Fruit fly (Drosophila melanogaster) whole organism, pupa: ENCODE measurements around the gene CG9590.

Experiments used
- CG15710 ChIP-seq: fragments of 200-800 bp; sonication (Bioruptor generic); optimal IDR thresholded peaks from 2 replicates; lab custom pipeline; 2018; ENCODE audit warnings: missing biosample characterization, mild to moderate bottlenecking, missing genetic modification characterization, moderate library complexity
- CG17806 ChIP-seq: fragments of 200-800 bp; sonication (Bioruptor generic); optimal IDR thresholded peaks from 2 replicates; lab custom pipeline; 2018; ENCODE audit warnings: missing biosample characterization, mild to moderate bottlenecking, missing genetic modification characterization, moderate library complexity
- CG32121 ChIP-seq: fragments of 200-800 bp; sonication (Bioruptor generic); IDR thresholded peaks from 2 replicates; pipeline ENCODE4 v1.3.6; 2022; ENCODE audit warnings: missing biosample characterization, missing genetic modification characterization
- CG8301 ChIP-seq: fragments of 200-800 bp; sonication (Bioruptor generic); optimal IDR thresholded peaks from 2 replicates; lab custom pipeline; 2018; ENCODE audit warnings: missing biosample characterization, mild to moderate bottlenecking, missing genetic modification characterization
- EcR ChIP-seq: fragments of 200-800 bp; sonication (Bioruptor generic); optimal IDR thresholded peaks from 3 replicates; lab custom pipeline; 2019; ENCODE audit warnings: missing biosample characterization, missing genetic modification characterization, mild to moderate bottlenecking, moderate library complexity, missing genetic modification reagents
- Ets98B ChIP-seq: fragments of 200-800 bp; sonication (Bioruptor generic); IDR thresholded peaks from 2 replicates; pipeline ENCODE4 v1.3.6; 2022; ENCODE audit warnings: missing biosample characterization, missing genetic modification characterization
- Pif1A ChIP-seq: fragments of 200-800 bp; sonication (Bioruptor generic); optimal IDR thresholded peaks from 3 replicates; lab custom pipeline; 2016; ENCODE audit warnings: missing biosample characterization, missing genetic modification characterization
- Pif1B ChIP-seq: fragments of 200-800 bp; sonication (Bioruptor generic); optimal IDR thresholded peaks from 3 replicates; lab custom pipeline; 2016; ENCODE audit warnings: missing biosample characterization, missing genetic modification characterization
- Snoo ChIP-seq: fragments of 200-800 bp; sonication (Bioruptor generic); optimal IDR thresholded peaks from 3 replicates; lab custom pipeline; 2017; ENCODE audit warnings: missing biosample characterization, mild to moderate bottlenecking, missing genetic modification characterization, inconsistent platforms
- fd96Ca ChIP-seq: fragments of 200-800 bp; sonication (Bioruptor generic); IDR thresholded peaks from 3 replicates; pipeline ENCODE4 v1.3.6; 2022; ENCODE audit warnings: missing biosample characterization, missing genetic modification characterization
- gl ChIP-seq: fragments of 200-800 bp; sonication (Bioruptor generic); optimal IDR thresholded peaks from 2 replicates; lab custom pipeline; 2018; ENCODE audit warnings: missing biosample characterization, mild to moderate bottlenecking, missing genetic modification characterization

- no peak for TF ChIP-seq CG8301
- no peak for TF ChIP-seq gl (tag; lab: Kevin White, UChicago)
- no peak for TF ChIP-seq CG15710 (tag; lab: Kevin White, UChicago)
- TF ChIP-seq Snoo (tag; lab: Kevin White, UChicago) = no peak
- TF ChIP-seq EcR = no peak
- no peak for TF ChIP-seq CG32121 (GFP tag; lab: Robert Waterston, UW)
- no peak for TF ChIP-seq Pif1A (GFP tag; lab: Kevin White, UChicago)
- no peak for TF ChIP-seq Ets98B
- no peak for TF ChIP-seq Pif1B (GFP tag; lab: Kevin White, UChicago)
- no peak for TF ChIP-seq fd96Ca (GFP tag; lab: Robert Waterston, UW)
- TF ChIP-seq CG17806 (tag; lab: Kevin White, UChicago) = no peak
These were observed 17.6 kb upstream of the CG9590 start for dm6 chr3R:15768900-15769299.
